Worm (Caenorhabditis elegans) whole organism, L1 larva: ENCODE data around the gene fbxa-127.

Source experiments
- aly-2 ChIP-seq: fragments of 150-350 bp; optimal IDR thresholded peaks from 2 replicates; lab custom pipeline; 2014; ENCODE audit warnings: missing biosample characterization, missing genetic modification characterization
- ceh-82 ChIP-seq, 3 experiments: fragments of 150-350 bp in 1 of 3; sonication (generic microtip) in 2 of 3; optimal IDR thresholded peaks; 2 replicates each; lab custom pipeline; 2014 to 2017; ENCODE audit warnings: missing biosample characterization in 3 of 3, missing genetic modification characterization in 3 of 3
- ceh-90 ChIP-seq: sonication (generic microtip); optimal IDR thresholded peaks from 2 replicates; lab custom pipeline; 2016; ENCODE audit warnings: missing genetic modification characterization, missing compliant biosample characterization
- ets-5 ChIP-seq: fragments of 200-800 bp; sonication (Bioruptor generic); IDR thresholded peaks from 2 replicates; pipeline ENCODE4 v1.3.6; 2022; ENCODE audit warnings: missing genetic modification characterization, missing compliant biosample characterization
- fkh-10 ChIP-seq: sonication (generic microtip); optimal IDR thresholded peaks from 2 replicates; lab custom pipeline; 2017; ENCODE audit warnings: missing biosample characterization, missing genetic modification reagents, missing genetic modification characterization
- fkh-4 ChIP-seq: sonication (generic microtip); optimal IDR thresholded peaks from 2 replicates; lab custom pipeline; 2016; ENCODE audit warnings: missing compliant biosample characterization, missing genetic modification characterization, borderline replicate concordance
- isw-1 ChIP-seq: fragments of 200-800 bp; sonication (Bioruptor generic); IDR thresholded peaks from 2 replicates; pipeline ENCODE4 v1.3.6; 2022; ENCODE audit warnings: missing genetic modification characterization, missing compliant biosample characterization
- lin-13 ChIP-seq: fragments of 150-350 bp; optimal IDR thresholded peaks from 2 replicates; lab custom pipeline; 2014; ENCODE audit warnings: missing biosample characterization, missing genetic modification reagents, missing genetic modification characterization
- lin-15B ChIP-seq: fragments of 150-350 bp; sonication (generic microtip); optimal IDR thresholded peaks from 3 replicates; lab custom pipeline; 2014; ENCODE audit warnings: missing biosample characterization, missing genetic modification characterization
- lin-35 ChIP-seq, 2 experiments: fragments of 150-350 bp; optimal IDR thresholded peaks; 2 replicates each; lab custom pipeline; 2014; ENCODE audit warnings: missing biosample characterization in 2 of 2, missing genetic modification characterization in 2 of 2, missing genetic modification reagents in 2 of 2
- mef-2 ChIP-seq: fragments of 150-350 bp; optimal IDR thresholded peaks from 2 replicates; lab custom pipeline; 2014; ENCODE audit warnings: missing biosample characterization, missing genetic modification characterization
- mep-1 ChIP-seq: fragments of 150-350 bp; optimal IDR thresholded peaks from 2 replicates; lab custom pipeline; 2014; ENCODE audit warnings: missing biosample characterization, missing genetic modification characterization
- nhr-12 ChIP-seq: sonication (generic microtip); optimal IDR thresholded peaks from 2 replicates; lab custom pipeline; 2017; ENCODE audit warnings: missing biosample characterization, missing genetic modification characterization
- nhr-19 ChIP-seq: fragments of 200-800 bp; sonication (Bioruptor generic); conservative IDR thresholded peaks from 2 replicates; pipeline ENCODE4 v1.3.6; 2022; ENCODE audit warnings: missing genetic modification characterization, missing compliant biosample characterization
- nhr-237 ChIP-seq: fragments of 150-350 bp; optimal IDR thresholded peaks from 2 replicates; lab custom pipeline; 2014; ENCODE audit warnings: missing biosample characterization, missing genetic modification characterization
- nhr-28 ChIP-seq: fragments of 150-350 bp; optimal IDR thresholded peaks from 2 replicates; lab custom pipeline; 2014; ENCODE audit warnings: missing biosample characterization, missing genetic modification characterization
- nhr-47 ChIP-seq: sonication (generic microtip); optimal IDR thresholded peaks from 2 replicates; lab custom pipeline; 2016; ENCODE audit warnings: mild to moderate bottlenecking, missing genetic modification characterization, moderate library complexity, missing compliant biosample characterization
- nhr-71 ChIP-seq: sonication (generic microtip); optimal IDR thresholded peaks from 2 replicates; lab custom pipeline; 2016; ENCODE audit warnings: mild to moderate bottlenecking, missing genetic modification characterization, moderate library complexity, missing compliant biosample characterization
- nhr-77 ChIP-seq: fragments of 150-350 bp; optimal IDR thresholded peaks from 2 replicates; lab custom pipeline; 2014; ENCODE audit warnings: missing biosample characterization, missing genetic modification characterization
- nhr-85 ChIP-seq: sonication (generic microtip); peaks from one replicate; lab custom pipeline; 2016; ENCODE audit warnings: missing genetic modification characterization, inconsistent platforms, missing compliant biosample characterization
- nhr-90 ChIP-seq: sonication (generic microtip); optimal IDR thresholded peaks from 2 replicates; lab custom pipeline; 2016; ENCODE audit warnings: mild to moderate bottlenecking, missing genetic modification characterization, missing compliant biosample characterization; ENCODE audit not compliant: poor library complexity
- pqm-1 ChIP-seq: sonication (generic microtip); optimal IDR thresholded peaks from 3 replicates; lab custom pipeline; 2017; ENCODE audit warnings: missing biosample characterization, missing genetic modification characterization
- rnt-1 ChIP-seq: sonication (generic microtip); optimal IDR thresholded peaks from 2 replicates; lab custom pipeline; 2016; ENCODE audit warnings: mild to moderate bottlenecking, missing genetic modification characterization, moderate library complexity, missing compliant biosample characterization
- skn-1 ChIP-seq: fragments of 150-350 bp; optimal IDR thresholded peaks from 2 replicates; lab custom pipeline; 2014; ENCODE audit warnings: missing biosample characterization, missing genetic modification characterization
- snpc-4 ChIP-seq: fragments of 150-350 bp; optimal IDR thresholded peaks from 2 replicates; lab custom pipeline; 2014; ENCODE audit warnings: missing biosample characterization, missing genetic modification characterization
- snu-23 ChIP-seq: sonication (generic microtip); optimal IDR thresholded peaks from 2 replicates; lab custom pipeline; 2016; ENCODE audit warnings: missing genetic modification characterization, missing compliant biosample characterization
- swsn-7 ChIP-seq: sonication (generic microtip); optimal IDR thresholded peaks from 2 replicates; lab custom pipeline; 2016; ENCODE audit warnings: missing genetic modification characterization, missing compliant biosample characterization
- tlp-1 ChIP-seq: fragments of 150-350 bp; optimal IDR thresholded peaks from 2 replicates; lab custom pipeline; 2014; ENCODE audit warnings: missing biosample characterization, missing genetic modification characterization
- unc-130 ChIP-seq: fragments of 150-350 bp; optimal IDR thresholded peaks from 2 replicates; lab custom pipeline; 2017; ENCODE audit warnings: missing biosample characterization, missing genetic modification characterization, inconsistent platforms
- unc-30 ChIP-seq: sonication (generic microtip); optimal IDR thresholded peaks from 2 replicates; lab custom pipeline; 2017; ENCODE audit warnings: missing biosample characterization, missing genetic modification characterization
- unc-86 ChIP-seq: sonication (generic microtip); optimal IDR thresholded peaks from 2 replicates; lab custom pipeline; 2016; ENCODE audit warnings: missing genetic modification characterization, missing compliant biosample characterization
- unc-98 ChIP-seq: fragments of 200-800 bp; sonication (Bioruptor generic); IDR thresholded peaks from 2 replicates; pipeline ENCODE4 v1.3.6; 2022; ENCODE audit warnings: missing genetic modification characterization, missing compliant biosample characterization
- vab-15 ChIP-seq: sonication (generic microtip); optimal IDR thresholded peaks from 2 replicates; lab custom pipeline; 2017; ENCODE audit warnings: missing genotype, mild to moderate bottlenecking, missing genetic modification characterization, missing compliant biosample characterization
- zip-4 ChIP-seq: fragments of 200-800 bp; sonication (Bioruptor generic); optimal IDR thresholded peaks from 2 replicates; lab custom pipeline; 2018; ENCODE audit warnings: mild to moderate bottlenecking, missing genetic modification characterization, moderate library complexity, missing compliant biosample characterization
- ztf-11 ChIP-seq, 2 experiments: sonication (generic microtip); optimal IDR thresholded peaks; 2 replicates each; lab custom pipeline; 2016 to 2017; ENCODE audit warnings: missing genetic modification characterization in 2 of 2, missing biosample characterization in 1 of 2, missing compliant biosample characterization in 1 of 2

Gene fbxa-127

ce11 chrV:16739100-16739499 lies 10.6 kb downstream of the fbxa-127 start, which contains the start of the genes clec-29 and clec-39:
clec-29 (minus strand) TSS chrV:16739200.
clec-39 (plus strand) TSS chrV:16739268.
- TF ChIP-seq snpc-4 (tag; lab: Kevin White, UChicago), result no peak
- no peak for TF ChIP-seq fkh-4 (tag; lab: Kevin White, UChicago)
- TF ChIP-seq unc-86 (tag; lab: Kevin White, UChicago), result no peak
- no peak for TF ChIP-seq nhr-85 (tag; lab: Kevin White, UChicago)
- no peak for TF ChIP-seq nhr-71 (tag; lab: Kevin White, UChicago)
- TF ChIP-seq nhr-12, result no peak
- no peak for TF ChIP-seq nhr-19 (GFP tag; lab: Robert Waterston, UW)
- no peak for TF ChIP-seq zip-4 (GFP tag; lab: Kevin White, UChicago)
- no peak for TF ChIP-seq pqm-1 (tag; lab: Kevin White, UChicago)
- TF ChIP-seq swsn-7 (tag; lab: Kevin White, UChicago), result no peak
- TF ChIP-seq mef-2 (tag; lab: Kevin White, UChicago), result no peak
- TF ChIP-seq lin-35 (GFP tag; optimal IDR thresholded peaks at IDR 0.05; lab: Kevin White, UChicago), result no peak
- no peak for TF ChIP-seq ceh-90 (tag; lab: Kevin White, UChicago)
- TF ChIP-seq unc-30 (tag; lab: Kevin White, UChicago), result no peak
- TF ChIP-seq skn-1, result no peak
- TF ChIP-seq aly-2 (tag; lab: Kevin White, UChicago), result no peak
- no peak for TF ChIP-seq vab-15 (tag; lab: Kevin White, UChicago)
- TF ChIP-seq nhr-47, result no peak
- TF ChIP-seq mep-1, result no peak
- TF ChIP-seq rnt-1 (tag; lab: Kevin White, UChicago), result no peak
- TF ChIP-seq, all 84 proteins: peak for 0

- no peak for TF ChIP-seq ets-5 (GFP tag; lab: Robert Waterston, UW)
- TF ChIP-seq snu-23 (GFP tag; lab: Kevin White, UChicago), result no peak
- no peak for TF ChIP-seq ceh-82 (tag; optimal IDR thresholded peaks at IDR 0.05; lab: Kevin White, UChicago)
- TF ChIP-seq skn-1, result no peak
- TF ChIP-seq unc-130, result no peak
- TF ChIP-seq nhr-85 (tag; lab: Kevin White, UChicago), result no peak
- no peak for TF ChIP-seq ztf-11 (tag; optimal IDR thresholded peaks at IDR 0.05; lab: Kevin White, UChicago)
- no peak for TF ChIP-seq nhr-90 (tag; lab: Kevin White, UChicago)
Observed at ce11 chrV:16742123-16742522, 13.6 kb downstream of the fbxa-127 start, which contains the start of gene T25E12.6. T25E12.6 (plus strand) TSS chrV:16742423.

ce11 chrV:16744783-16745182 lies 16.3 kb downstream of the fbxa-127 start:
- TF ChIP-seq snpc-4 (tag; lab: Kevin White, UChicago), result no peak
- TF ChIP-seq unc-98 (GFP tag; lab: Robert Waterston, UW), result no peak
- no peak for TF ChIP-seq nhr-77 (tag; lab: Kevin White, UChicago)
- no peak for TF ChIP-seq tlp-1 (tag; lab: Kevin White, UChicago)
- TF ChIP-seq lin-15B, result no peak
- no peak for TF ChIP-seq nhr-19 (GFP tag; lab: Robert Waterston, UW)
- no peak for TF ChIP-seq fkh-10 (GFP tag; lab: Kevin White, UChicago)
- no peak for TF ChIP-seq nhr-237

ce11 chrV:16745214-16745613 lies 16.7 kb downstream of the fbxa-127 start:
- TF ChIP-seq isw-1 (GFP tag; lab: Robert Waterston, UW), result no peak
- TF ChIP-seq nhr-28 (tag; lab: Kevin White, UChicago), result no peak
- TF ChIP-seq unc-30 (tag; lab: Kevin White, UChicago), result no peak
- TF ChIP-seq lin-13 (GFP tag; lab: Kevin White, UChicago), result no peak
